Fruit fly (Drosophila melanogaster): ENCODE data around the gene ssp2.

DNA sequence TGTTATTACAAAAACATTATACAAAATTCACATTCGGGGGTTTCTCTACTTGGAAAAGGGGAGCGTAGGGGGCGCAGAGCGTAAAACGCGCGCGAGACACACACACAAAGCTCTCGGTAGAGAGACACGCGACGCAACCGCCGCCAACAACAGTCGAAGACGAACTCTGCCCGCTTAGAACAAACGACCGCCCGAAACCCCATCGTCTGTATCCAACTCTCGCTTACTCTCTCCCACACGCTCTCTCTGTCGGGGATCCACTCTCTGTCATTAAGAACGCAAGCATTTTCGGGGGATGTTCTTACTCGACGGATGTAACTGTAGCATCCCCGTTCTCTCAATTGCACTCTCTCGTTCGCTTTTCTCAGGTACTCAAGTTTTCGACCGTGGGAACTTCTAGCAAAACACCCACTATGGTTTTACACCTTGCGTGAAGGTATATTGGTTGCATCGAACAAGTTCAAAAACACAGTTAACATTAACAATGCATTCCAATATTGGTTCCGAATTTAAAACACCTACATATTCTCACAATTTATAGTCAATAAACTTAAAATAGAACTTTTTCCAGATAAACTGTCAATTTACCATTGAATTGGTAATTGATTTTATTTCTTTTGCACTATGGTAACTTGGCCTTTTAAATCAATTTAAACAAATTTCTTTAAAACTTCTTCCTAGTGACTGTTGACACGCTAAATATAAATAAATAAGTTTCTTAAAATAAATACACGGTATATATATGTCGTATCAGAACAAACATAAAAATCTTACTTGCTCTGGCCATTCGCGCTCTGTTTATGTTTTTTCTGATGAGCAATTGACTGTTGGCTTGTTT is 45.0 kb upstream of the ssp2 start:
- TF ChIP-seq CTCF (optimal IDR thresholded peaks at IDR 0.05) (no peak), CG8478 (optimal IDR thresholded peaks at IDR 0.05) (no peak)
